Fruit fly (Drosophila melanogaster) Kc167 (cell line): ENCODE results near the gene ATPsynC.

Experiments
- Myc ChIP-seq: fragments of >200 bp; optimal IDR thresholded peaks from 2 replicates; lab custom pipeline; 2017; ENCODE audit warnings: missing external identifiers
- Sin3A ChIP-seq: fragments of >200 bp; optimal IDR thresholded peaks from 2 replicates; lab custom pipeline; 2018; ENCODE audit warnings: missing external identifiers
- h ChIP-seq: fragments of >200 bp; optimal IDR thresholded peaks from 3 replicates; lab custom pipeline; 2018; ENCODE audit warnings: missing external identifiers
- ttk ChIP-seq: sonication (Bioruptor generic); optimal IDR thresholded peaks from 2 replicates; lab custom pipeline; 2017; ENCODE audit warnings: missing external identifiers

dm6 chr3R:31243079-31243668 lies 23.7 kb upstream of the ATPsynC start:
- TF ChIP-seq ttk (lab: Kevin White, UChicago) (no peak), h (lab: Kevin White, UChicago) (no peak), Sin3A (lab: Kevin White, UChicago) (no peak), Myc (lab: Kevin White, UChicago) (no peak)
